Fruit fly (Drosophila melanogaster) whole organism, embryonic: ENCODE results near the gene E2f2.
A peak's percentile ranks its signal among the peaks of the same experiment; 100 is the strongest.

Experiments
- Antp ChIP-seq: fragments of 200-800 bp; sonication (Bioruptor generic); optimal IDR thresholded peaks from 3 replicates; lab custom pipeline; 2016; ENCODE audit warnings: missing biosample characterization, missing genetic modification characterization
- CG12236 ChIP-seq: fragments of 200-800 bp; sonication (Bioruptor generic); optimal IDR thresholded peaks from 2 replicates; lab custom pipeline; 2016; ENCODE audit warnings: missing biosample characterization, missing genetic modification characterization
- CG14441 ChIP-seq: fragments of 200-800 bp; sonication (Bioruptor generic); IDR thresholded peaks from 2 replicates; pipeline ENCODE4 v1.3.6; 2022; ENCODE audit warnings: missing biosample characterization, missing genetic modification characterization
- CG15073 ChIP-seq: fragments of 200-800 bp; sonication (Bioruptor generic); optimal IDR thresholded peaks from 2 replicates; lab custom pipeline; 2016; ENCODE audit warnings: missing biosample characterization, missing genetic modification characterization
- CG18011 ChIP-seq: fragments of 200-800 bp; sonication (Bioruptor generic); optimal IDR thresholded peaks from 2 replicates; lab custom pipeline; 2017; ENCODE audit warnings: missing biosample characterization, missing genetic modification characterization, mild to moderate bottlenecking, moderate library complexity, missing genotype
- CG32772 ChIP-seq: fragments of 200-800 bp; sonication (Bioruptor generic); IDR thresholded peaks from 2 replicates; pipeline ENCODE4 v1.3.6; 2022; ENCODE audit warnings: missing biosample characterization, missing genetic modification characterization
- CG34376 ChIP-seq: fragments of 200-800 bp; sonication (Bioruptor generic); optimal IDR thresholded peaks from 2 replicates; lab custom pipeline; 2018; ENCODE audit warnings: missing biosample characterization, mild to moderate bottlenecking, missing genetic modification characterization
- CG4282 ChIP-seq: fragments of 200-800 bp; sonication (Bioruptor generic); optimal IDR thresholded peaks from 2 replicates; lab custom pipeline; 2016; ENCODE audit warnings: missing biosample characterization, missing genetic modification characterization
- CG4404 ChIP-seq: fragments of 200-800 bp; sonication (Bioruptor generic); IDR thresholded peaks from 2 replicates; pipeline ENCODE4 v1.3.6; 2022; ENCODE audit warnings: missing biosample characterization, missing genetic modification characterization
- CG6813 ChIP-seq: fragments of 200-800 bp; sonication (Bioruptor generic); optimal IDR thresholded peaks from 2 replicates; lab custom pipeline; 2017; ENCODE audit warnings: missing biosample characterization, missing genetic modification characterization, mild to moderate bottlenecking, moderate library complexity, missing genetic modification reagents
- CG7271 ChIP-seq: fragments of 200-800 bp; sonication (Bioruptor generic); optimal IDR thresholded peaks from 2 replicates; lab custom pipeline; 2018; ENCODE audit warnings: missing biosample characterization, mild to moderate bottlenecking, missing genetic modification characterization, moderate library complexity
- CG7786 ChIP-seq: fragments of 200-800 bp; sonication (Bioruptor generic); optimal IDR thresholded peaks from 2 replicates; lab custom pipeline; 2016; ENCODE audit warnings: missing biosample characterization, missing genetic modification characterization
- CG7839 ChIP-seq: fragments of 200-800 bp; sonication (Bioruptor generic); optimal IDR thresholded peaks from 3 replicates; lab custom pipeline; 2018; ENCODE audit warnings: missing biosample characterization, mild to moderate bottlenecking, missing genetic modification characterization, moderate library complexity
- CG8388 ChIP-seq: fragments of 200-800 bp; sonication (Bioruptor generic); optimal IDR thresholded peaks from 2 replicates; lab custom pipeline; 2019; ENCODE audit warnings: missing biosample characterization, mild to moderate bottlenecking, missing genetic modification characterization, moderate library complexity
- CG8944 ChIP-seq: fragments of 200-800 bp; sonication (Bioruptor generic); optimal IDR thresholded peaks from 3 replicates; lab custom pipeline; 2016; ENCODE audit warnings: missing biosample characterization, missing genetic modification characterization
- CG9437 ChIP-seq: fragments of 200-800 bp; sonication (Bioruptor generic); optimal IDR thresholded peaks from 2 replicates; lab custom pipeline; 2018; ENCODE audit warnings: missing biosample characterization, mild to moderate bottlenecking, missing genetic modification characterization
- CG9727 ChIP-seq: fragments of 200-800 bp; sonication (Bioruptor generic); optimal IDR thresholded peaks from 3 replicates; lab custom pipeline; 2017; ENCODE audit warnings: missing biosample characterization, mild to moderate bottlenecking, missing genetic modification characterization
- CHES-1-like ChIP-seq: fragments of 200-800 bp; sonication (Bioruptor generic); optimal IDR thresholded peaks from 2 replicates; lab custom pipeline; 2016; ENCODE audit warnings: missing biosample characterization, missing genetic modification characterization
- CTCF ChIP-seq: fragments of 200-800 bp; sonication (Bioruptor generic); optimal IDR thresholded peaks from 2 replicates; lab custom pipeline; 2017; ENCODE audit warnings: missing biosample characterization, mild to moderate bottlenecking, missing genetic modification characterization, moderate library complexity
- CkIIα-i1 ChIP-seq: fragments of 200-800 bp; sonication (Bioruptor generic); IDR thresholded peaks from 2 replicates; pipeline ENCODE4 v1.3.6; 2022; ENCODE audit warnings: missing biosample characterization, missing genetic modification characterization
- D ChIP-seq, 2 experiments: fragments of 200-800 bp in 1 of 2; fragments of >200 bp in 1 of 2; sonication (Bioruptor generic) in 1 of 2; optimal IDR thresholded peaks; 2 replicates in 1 of 2; 3 replicates in 1 of 2; lab custom pipeline; 2017; ENCODE audit warnings: mild to moderate bottlenecking in 1 of 2, missing biosample characterization in 1 of 2, missing genetic modification characterization in 1 of 2, missing genetic modification reagents in 1 of 2
- D19A ChIP-seq: fragments of 200-800 bp; optimal IDR thresholded peaks from 3 replicates; lab custom pipeline; 2019; ENCODE audit warnings: missing biosample characterization, mild to moderate bottlenecking, missing genetic modification characterization, moderate library complexity
- HmgZ ChIP-seq: fragments of 200-800 bp; sonication (Bioruptor generic); optimal IDR thresholded peaks from 2 replicates; lab custom pipeline; 2018; ENCODE audit warnings: missing biosample characterization, mild to moderate bottlenecking, missing genetic modification characterization
- Hr39 ChIP-seq: fragments of >200 bp; optimal IDR thresholded peaks from 2 replicates; lab custom pipeline; 2017
- Ptx1 ChIP-seq: fragments of 200-800 bp; sonication (Bioruptor generic); IDR thresholded peaks from 2 replicates; pipeline ENCODE4 v1.3.6; 2022; ENCODE audit warnings: missing biosample characterization, missing genetic modification characterization
- Side ChIP-seq: fragments of 200-800 bp; sonication (Bioruptor generic); optimal IDR thresholded peaks from 2 replicates; lab custom pipeline; 2016; ENCODE audit warnings: missing biosample characterization, missing genetic modification characterization
- Six4 ChIP-seq: fragments of 200-800 bp; sonication (Bioruptor generic); optimal IDR thresholded peaks from 2 replicates; lab custom pipeline; 2016; ENCODE audit warnings: missing biosample characterization, missing genetic modification characterization
- Sry-δ ChIP-seq: fragments of 200-800 bp; sonication (Bioruptor generic); optimal IDR thresholded peaks from 2 replicates; lab custom pipeline; 2016; ENCODE audit warnings: missing biosample characterization, missing genetic modification characterization
- ato ChIP-seq: fragments of 200-800 bp; sonication (Bioruptor generic); IDR thresholded peaks from 2 replicates; pipeline ENCODE4 v1.3.6; 2022; ENCODE audit warnings: missing biosample characterization, missing genetic modification characterization; ENCODE audit not compliant: partially characterized antibody
- az2 ChIP-seq: fragments of 200-800 bp; sonication (Bioruptor generic); optimal IDR thresholded peaks from 3 replicates; lab custom pipeline; 2016; ENCODE audit warnings: missing biosample characterization, missing genetic modification characterization
- bab2 ChIP-seq: fragments of 200-800 bp; sonication (Bioruptor generic); optimal IDR thresholded peaks from 2 replicates; lab custom pipeline; 2016; ENCODE audit warnings: missing biosample characterization, missing genetic modification characterization
- bsh ChIP-seq, 2 experiments: fragments of 200-800 bp; sonication (Bioruptor generic); optimal IDR thresholded peaks; 2 replicates each; lab custom pipeline; 2017 to 2018; ENCODE audit warnings: mild to moderate bottlenecking in 2 of 2, missing biosample characterization in 2 of 2, missing genetic modification characterization in 2 of 2, moderate library complexity in 1 of 2
- btn ChIP-seq: fragments of 200-800 bp; sonication (Bioruptor generic); optimal IDR thresholded peaks from 2 replicates; lab custom pipeline; 2016; ENCODE audit warnings: missing biosample characterization, missing genetic modification characterization
- chinmo ChIP-seq: fragments of 200-800 bp; sonication (Bioruptor generic); IDR thresholded peaks from 4 replicates; pipeline ENCODE4 v1.3.6; 2022; ENCODE audit warnings: missing biosample characterization, missing genetic modification characterization; ENCODE audit not compliant: partially characterized antibody
- danr ChIP-seq: fragments of 200-800 bp; sonication (Bioruptor generic); IDR thresholded peaks from 2 replicates; pipeline ENCODE4 v1.3.6; 2022; ENCODE audit warnings: missing biosample characterization, missing genetic modification characterization
- esg ChIP-seq: fragments of 200-800 bp; sonication (Bioruptor generic); conservative IDR thresholded peaks from 2 replicates; pipeline ENCODE4 v1.3.6; 2022; ENCODE audit warnings: missing biosample characterization, missing genetic modification characterization
- fu2 ChIP-seq: fragments of 200-800 bp; sonication (Bioruptor generic); optimal IDR thresholded peaks from 2 replicates; lab custom pipeline; 2016; ENCODE audit warnings: missing biosample characterization, missing genetic modification characterization
- gfzf ChIP-seq: fragments of 200-800 bp; sonication (Bioruptor generic); optimal IDR thresholded peaks from 2 replicates; lab custom pipeline; 2016; ENCODE audit warnings: missing biosample characterization, mild to moderate bottlenecking, missing genetic modification characterization, moderate library complexity
- grau ChIP-seq: fragments of 200-800 bp; optimal IDR thresholded peaks from 3 replicates; lab custom pipeline; 2019; ENCODE audit warnings: missing biosample characterization, mild to moderate bottlenecking, missing genetic modification characterization, moderate library complexity
- klu ChIP-seq: fragments of 200-800 bp; sonication (Bioruptor generic); IDR thresholded peaks from 2 replicates; pipeline ENCODE4 v1.3.6; 2022; ENCODE audit warnings: missing biosample characterization, missing genetic modification characterization
- maf-S ChIP-seq: fragments of 200-800 bp; sonication (Bioruptor generic); optimal IDR thresholded peaks from 2 replicates; lab custom pipeline; 2016; ENCODE audit warnings: missing biosample characterization, missing genetic modification characterization
- peb ChIP-seq: fragments of 200-800 bp; sonication (Bioruptor generic); IDR thresholded peaks from 2 replicates; pipeline ENCODE4 v1.3.6; 2022; ENCODE audit warnings: missing biosample characterization, missing genetic modification characterization
- pnt ChIP-seq: fragments of 200-800 bp; sonication (Bioruptor generic); optimal IDR thresholded peaks from 3 replicates; lab custom pipeline; 2016; ENCODE audit warnings: missing biosample characterization, missing genetic modification characterization
- sc ChIP-seq, 3 experiments: fragments of >200 bp in 2 of 3; fragments of 200-800 bp in 1 of 3; sonication (Bioruptor generic) in 1 of 3; optimal IDR thresholded peaks; 2 replicates in 2 of 3; 3 replicates in 1 of 3; lab custom pipeline; 2017; ENCODE audit warnings: mild to moderate bottlenecking in 1 of 3, missing biosample characterization in 1 of 3, missing genetic modification characterization in 1 of 3, missing genetic modification reagents in 1 of 3
- shn ChIP-seq: fragments of 200-800 bp; sonication (Bioruptor generic); optimal IDR thresholded peaks from 3 replicates; lab custom pipeline; 2016; ENCODE audit warnings: missing biosample characterization, missing genetic modification characterization
- sima ChIP-seq: fragments of 200-800 bp; sonication (Bioruptor generic); optimal IDR thresholded peaks from 2 replicates; lab custom pipeline; 2016; ENCODE audit warnings: missing biosample characterization, missing genetic modification characterization
- sna ChIP-seq: fragments of 200-800 bp; sonication (Bioruptor generic); IDR thresholded peaks from 2 replicates; pipeline ENCODE4 v1.3.6; 2022; ENCODE audit warnings: missing biosample characterization, missing genetic modification characterization; ENCODE audit not compliant: partially characterized antibody
- tin ChIP-seq: fragments of 200-800 bp; sonication (Bioruptor generic); optimal IDR thresholded peaks from 3 replicates; lab custom pipeline; 2016; ENCODE audit warnings: missing biosample characterization, missing genetic modification characterization
- vfl ChIP-seq: fragments of 200-800 bp; sonication (Bioruptor generic); optimal IDR thresholded peaks from 2 replicates; lab custom pipeline; 2016; ENCODE audit warnings: missing biosample characterization, missing genetic modification characterization
- yki ChIP-seq: fragments of >200 bp; optimal IDR thresholded peaks from 3 replicates; lab custom pipeline; 2018
- zfh1 ChIP-seq: fragments of 200-800 bp; sonication (Bioruptor generic); IDR thresholded peaks from 3 replicates; pipeline ENCODE4 v1.3.6; 2022; ENCODE audit warnings: missing biosample characterization, missing genetic modification characterization

The E2f2 gene

dm6 chr2L:21108759-21109282 lies 47.7 kb downstream of the E2f2 start (continued):
- no peak for TF ChIP-seq CG7271
- peak; percentile 57 for TF ChIP-seq vfl (GFP tag; lab: Kevin White, UChicago)
- no peak for TF ChIP-seq CkIIα-i1 (GFP tag; lab: Robert Waterston, UW)
- peak; percentile 65 for TF ChIP-seq shn
- no peak for TF ChIP-seq klu (GFP tag; lab: Robert Waterston, UW)
- peak; percentile 38 for TF ChIP-seq CHES-1-like (GFP tag; lab: Kevin White, UChicago)
- TF ChIP-seq esg (GFP tag; lab: Robert Waterston, UW): peak; percentile 58; the same call in 1 of the 2 replicates
- peak; percentile 33 for TF ChIP-seq btn
- no peak for TF ChIP-seq CG32772 (GFP tag; lab: Robert Waterston, UW)
- 0 out of 2 replicates have a peak, but pooled peaks have one; percentile 37 for TF ChIP-seq CG14441 (GFP tag; lab: Robert Waterston, UW)
- no peak for TF ChIP-seq Six4 (GFP tag; lab: Kevin White, UChicago)
- peak; percentile 58 for TF ChIP-seq grau (tag; lab: Kevin White, UChicago)
- TF ChIP-seq yki (lab: Kevin White, UChicago): no peak
- TF ChIP-seq peb (GFP tag; lab: Robert Waterston, UW): peak; percentile 17; the same call in 1 of the 2 replicates
- peak in 1 of 2 experiments; percentile 78 for TF ChIP-seq bsh (GFP tag; optimal IDR thresholded peaks at IDR 0.05; lab: Kevin White, UChicago)
- TF ChIP-seq maf-S (GFP tag; lab: Kevin White, UChicago): peak; percentile 36
- peak; percentile 72 for TF ChIP-seq CG7839 (tag; lab: Kevin White, UChicago)
- TF ChIP-seq CG34376 (GFP tag; lab: Kevin White, UChicago): no peak
- TF ChIP-seq gfzf (GFP tag; lab: Kevin White, UChicago): no peak
- peak; percentile 48 for TF ChIP-seq bab2 (GFP tag; lab: Kevin White, UChicago)
- peak; percentile 71 for TF ChIP-seq D19A (tag; lab: Kevin White, UChicago)
- no peak; the same call in 1 of the 2 replicates for TF ChIP-seq CG4404
- TF ChIP-seq CG8944 (GFP tag; lab: Kevin White, UChicago): peak; percentile 22
- TF ChIP-seq sc (optimal IDR thresholded peaks at IDR 0.05; lab: Kevin White, UChicago): no peak
- peak; percentile 43 for TF ChIP-seq sc (GFP tag; optimal IDR thresholded peaks at IDR 0.05; lab: Kevin White, UChicago)
- TF ChIP-seq pnt: peak; percentile 37
- TF ChIP-seq CG9727 (GFP tag; lab: Kevin White, UChicago): peak; percentile 87
- peak; percentile 78 for TF ChIP-seq zfh1 (GFP tag; lab: Robert Waterston, UW)
- peak; percentile 6 for TF ChIP-seq CG6813 (GFP tag; lab: Kevin White, UChicago)
- no peak for TF ChIP-seq fu2 (GFP tag; lab: Kevin White, UChicago)
- no peak for TF ChIP-seq CG9437 (GFP tag; lab: Kevin White, UChicago)
- no peak for TF ChIP-seq CG18011 (GFP tag; lab: Kevin White, UChicago)
- TF ChIP-seq ato (GFP tag; lab: Robert Waterston, UW): no peak
- TF ChIP-seq CG8388 (GFP tag; lab: Kevin White, UChicago): peak; percentile 78
- TF ChIP-seq Antp (GFP tag; lab: Kevin White, UChicago): peak; percentile 8
- TF ChIP-seq CG4282 (GFP tag; lab: Kevin White, UChicago): no peak
- no peak for TF ChIP-seq sima (GFP tag; lab: Kevin White, UChicago)
- TF ChIP-seq az2 (GFP tag; lab: Kevin White, UChicago): peak; percentile 71
- peak; percentile 40 for TF ChIP-seq Side (GFP tag; lab: Kevin White, UChicago)
- TF ChIP-seq Hr39: no peak
- no peak for TF ChIP-seq HmgZ (tag; lab: Kevin White, UChicago)
- TF ChIP-seq chinmo (GFP tag; lab: Robert Waterston, UW): no peak
- no peak for TF ChIP-seq danr
- no peak for TF ChIP-seq sna (GFP tag; lab: Robert Waterston, UW)
- peak; percentile 10 for TF ChIP-seq Sry-δ
- peak; percentile 2 for TF ChIP-seq CG12236 (GFP tag; lab: Kevin White, UChicago)
- TF ChIP-seq D (optimal IDR thresholded peaks at IDR 0.05; lab: Kevin White, UChicago): no peak
- TF ChIP-seq D (GFP tag; optimal IDR thresholded peaks at IDR 0.05; lab: Kevin White, UChicago): peak; percentile 60
- peak; percentile 89 for TF ChIP-seq CTCF (GFP tag; lab: Kevin White, UChicago)
- no peak; the same call in 1 of the 2 replicates for TF ChIP-seq Ptx1 (GFP tag; lab: Robert Waterston, UW)
- TF ChIP-seq CG7786: no peak
- no peak for TF ChIP-seq CG15073 (GFP tag; lab: Kevin White, UChicago)
- TF ChIP-seq tin (GFP tag; lab: Kevin White, UChicago): peak; percentile 45
